Worm (Caenorhabditis elegans) whole organism, young adult: ENCODE results near the gene R07E5.19.
"Not testable (repeated sequence)": the region's sequence is repeated elsewhere in the genome, so short reads cannot be mapped to it uniquely, and the experiment has no call there.

Experiments
- B0261.1 ChIP-seq: sonication (generic microtip); optimal IDR thresholded peaks from 2 replicates; lab custom pipeline; 2016; ENCODE audit warnings: mild to moderate bottlenecking, missing genetic modification characterization, moderate library complexity, missing compliant biosample characterization
- C06A6.2 ChIP-seq: fragments of 200-800 bp; sonication (Bioruptor generic); conservative IDR thresholded peaks from 2 replicates; pipeline ENCODE4 v1.3.6; 2022; ENCODE audit warnings: missing genetic modification characterization, missing compliant biosample characterization
- C17E4.6 ChIP-seq: fragments of 200-800 bp; sonication (Bioruptor generic); IDR thresholded peaks from 2 replicates; pipeline ENCODE4 v1.3.6; 2022; ENCODE audit warnings: missing genetic modification reagents, missing genetic modification characterization, missing compliant biosample characterization
- D2030.7 ChIP-seq: fragments of 200-800 bp; sonication (Bioruptor generic); IDR thresholded peaks from 2 replicates; pipeline ENCODE4 v1.3.6; 2022; ENCODE audit warnings: missing genetic modification reagents, missing genetic modification characterization, missing compliant biosample characterization
- F23B12.7 ChIP-seq: sonication (generic microtip); optimal IDR thresholded peaks from 2 replicates; lab custom pipeline; 2017; ENCODE audit warnings: missing genetic modification characterization, mild to moderate bottlenecking, missing compliant biosample characterization, antibody characterized with exemption, moderate library complexity; ENCODE audit not compliant: insufficient read depth
- F33H1.4 ChIP-seq: fragments of 200-800 bp; sonication (Bioruptor generic); IDR thresholded peaks from 2 replicates; pipeline ENCODE4 v1.3.6; 2022; ENCODE audit warnings: missing genetic modification reagents, missing genetic modification characterization, missing compliant biosample characterization
- K12H6.12 ChIP-seq: fragments of 200-800 bp; sonication (Bioruptor generic); optimal IDR thresholded peaks from 2 replicates; lab custom pipeline; 2018; ENCODE audit warnings: mild to moderate bottlenecking, missing genetic modification characterization, missing compliant biosample characterization
- Y56A3A.18 ChIP-seq: fragments of 200-800 bp; sonication (Bioruptor generic); IDR thresholded peaks from 2 replicates; pipeline ENCODE4 v1.3.6; 2022; ENCODE audit warnings: missing genetic modification reagents, missing genetic modification characterization, missing compliant biosample characterization
- ZK185.1 ChIP-seq: sonication (generic microtip); optimal IDR thresholded peaks from 2 replicates; lab custom pipeline; 2016; ENCODE audit warnings: mild to moderate bottlenecking, missing genetic modification characterization, missing compliant biosample characterization; ENCODE audit not compliant: poor library complexity, severe bottlenecking
- atf-7 ChIP-seq: sonication (generic microtip); optimal IDR thresholded peaks from 2 replicates; lab custom pipeline; 2017; ENCODE audit warnings: mild to moderate bottlenecking, missing genetic modification characterization, missing compliant biosample characterization
- attf-5 ChIP-seq: fragments of 200-800 bp; sonication (Bioruptor generic); optimal IDR thresholded peaks from 2 replicates; lab custom pipeline; 2018; ENCODE audit warnings: mild to moderate bottlenecking, missing genetic modification characterization, missing compliant biosample characterization
- attf-6 ChIP-seq: fragments of 200-800 bp; sonication (Bioruptor generic); IDR thresholded peaks from 2 replicates; pipeline ENCODE4 v1.3.6; 2022; ENCODE audit warnings: missing genetic modification reagents, missing genetic modification characterization, missing compliant biosample characterization
- cebp-2 ChIP-seq: fragments of 200-800 bp; sonication (Bioruptor generic); IDR thresholded peaks from 2 replicates; pipeline ENCODE4 v1.3.6; 2022; ENCODE audit warnings: missing genetic modification characterization, missing compliant biosample characterization
- ceh-91 ChIP-seq: fragments of 200-800 bp; sonication (Bioruptor generic); IDR thresholded peaks from 2 replicates; pipeline ENCODE4 v1.3.6; 2022; ENCODE audit warnings: missing genetic modification reagents, missing genetic modification characterization, missing compliant biosample characterization
- die-1 ChIP-seq: sonication (generic microtip); optimal IDR thresholded peaks from 2 replicates; lab custom pipeline; 2016; ENCODE audit warnings: missing genotype, mild to moderate bottlenecking, missing genetic modification characterization, missing compliant biosample characterization
- dox-1 ChIP-seq: fragments of 200-800 bp; sonication (Bioruptor generic); IDR thresholded peaks from 2 replicates; pipeline ENCODE4 v1.3.6; 2022; ENCODE audit warnings: missing genetic modification reagents, missing genetic modification characterization, missing compliant biosample characterization
- egl-44 ChIP-seq: fragments of 200-800 bp; sonication (Bioruptor generic); IDR thresholded peaks from 2 replicates; pipeline ENCODE4 v1.3.6; 2022; ENCODE audit warnings: missing genetic modification reagents, missing genetic modification characterization, missing compliant biosample characterization
- egrh-3 ChIP-seq: fragments of 200-800 bp; sonication (Bioruptor generic); IDR thresholded peaks from 2 replicates; pipeline ENCODE4 v1.3.6; 2022; ENCODE audit warnings: missing genetic modification reagents, missing genetic modification characterization, missing compliant biosample characterization
- ekl-4 ChIP-seq: fragments of 200-800 bp; sonication (Bioruptor generic); IDR thresholded peaks from 2 replicates; pipeline ENCODE4 v1.3.6; 2022; ENCODE audit warnings: missing genetic modification reagents, missing genetic modification characterization, missing compliant biosample characterization
- fkh-3 ChIP-seq: sonication (generic microtip); optimal IDR thresholded peaks from 2 replicates; lab custom pipeline; 2016; ENCODE audit warnings: mild to moderate bottlenecking, missing genetic modification characterization, missing compliant biosample characterization
- him-1 ChIP-seq: sonication (generic microtip); optimal IDR thresholded peaks from 2 replicates; lab custom pipeline; 2016; ENCODE audit warnings: missing genotype, missing genetic modification reagents, missing genetic modification characterization, missing compliant biosample characterization
- hmg-1.2 ChIP-seq: fragments of 200-800 bp; sonication (Bioruptor generic); IDR thresholded peaks from 2 replicates; pipeline ENCODE4 v1.3.6; 2022; ENCODE audit warnings: missing genetic modification reagents, missing genetic modification characterization, missing compliant biosample characterization
- let-607 ChIP-seq, 2 experiments: fragments of 200-800 bp in 1 of 2; sonication (Bioruptor generic) in 1 of 2; sonication (generic microtip) in 1 of 2; optimal IDR thresholded peaks; 2 replicates each; lab custom pipeline; 2016 to 2018; ENCODE audit warnings: mild to moderate bottlenecking in 2 of 2, missing compliant biosample characterization in 2 of 2, missing genetic modification characterization in 2 of 2, moderate library complexity in 2 of 2, missing genotype in 1 of 2
- lin-26 ChIP-seq: fragments of 200-800 bp; sonication (Bioruptor generic); IDR thresholded peaks from 2 replicates; pipeline ENCODE4 v1.3.6; 2022; ENCODE audit warnings: missing genetic modification reagents, missing genetic modification characterization, missing compliant biosample characterization
- lin-40 ChIP-seq: sonication (generic microtip); optimal IDR thresholded peaks from 2 replicates; lab custom pipeline; 2016; ENCODE audit warnings: missing genetic modification characterization, mild to moderate bottlenecking, missing compliant biosample characterization, missing genotype, missing genetic modification reagents
- lsl-1 ChIP-seq: fragments of 200-800 bp; sonication (Bioruptor generic); optimal IDR thresholded peaks from 2 replicates; lab custom pipeline; 2018; ENCODE audit warnings: mild to moderate bottlenecking, missing genetic modification characterization, moderate library complexity, missing compliant biosample characterization
- madf-6 ChIP-seq: fragments of 200-800 bp; sonication (Bioruptor generic); IDR thresholded peaks from 2 replicates; pipeline ENCODE4 v1.3.6; 2022; ENCODE audit warnings: missing genetic modification reagents, missing genetic modification characterization, missing compliant biosample characterization
- madf-8 ChIP-seq: fragments of 200-800 bp; sonication (Bioruptor generic); conservative IDR thresholded peaks from 2 replicates; pipeline ENCODE4 v1.3.6; 2022; ENCODE audit warnings: missing genetic modification reagents, missing genetic modification characterization, missing compliant biosample characterization
- mcd-1 ChIP-seq: fragments of 200-800 bp; sonication (Bioruptor generic); IDR thresholded peaks from 2 replicates; pipeline ENCODE4 v1.3.6; 2022; ENCODE audit warnings: missing genetic modification reagents, missing genetic modification characterization, missing compliant biosample characterization
- mel-28 ChIP-seq: sonication (generic microtip); optimal IDR thresholded peaks from 2 replicates; lab custom pipeline; 2016; ENCODE audit warnings: borderline replicate concordance, mild to moderate bottlenecking, missing genetic modification characterization, missing compliant biosample characterization
- nfyb-1 ChIP-seq: fragments of 200-800 bp; sonication (Bioruptor generic); IDR thresholded peaks from 2 replicates; pipeline ENCODE4 v1.3.6; 2022; ENCODE audit warnings: missing genetic modification reagents, missing genetic modification characterization, missing compliant biosample characterization
- nhr-80 ChIP-seq: sonication (generic microtip); optimal IDR thresholded peaks from 2 replicates; lab custom pipeline; 2016; ENCODE audit warnings: missing genetic modification characterization, missing compliant biosample characterization
- nhr-90 ChIP-seq: sonication (generic microtip); optimal IDR thresholded peaks from 2 replicates; lab custom pipeline; 2016; ENCODE audit warnings: missing genotype, mild to moderate bottlenecking, missing genetic modification characterization, missing compliant biosample characterization
- rcor-1 ChIP-seq: fragments of 200-800 bp; sonication (Bioruptor generic); IDR thresholded peaks from 2 replicates; pipeline ENCODE4 v1.3.6; 2022; ENCODE audit warnings: missing genetic modification reagents, missing genetic modification characterization, missing compliant biosample characterization
- rpc-1 ChIP-seq, 2 experiments: fragments of 150-350 bp in 1 of 2; sonication (generic microtip) in 1 of 2; optimal IDR thresholded peaks; 2 replicates each; lab custom pipeline; 2014 to 2018; ENCODE audit warnings: missing biosample characterization in 1 of 2, missing genetic modification characterization in 1 of 2, missing genetic modification reagents in 1 of 2, missing genotype in 1 of 2
- snpc-4 ChIP-seq, 5 experiments: fragments of 150-350 bp in 1 of 5; sonication (generic microtip) in 4 of 5; optimal IDR thresholded peaks; 2 replicates each; lab custom pipeline; 2014 to 2018; ENCODE audit warnings: missing genetic modification characterization in 5 of 5, missing biosample characterization in 3 of 5, antibody characterized with exemption in 2 of 5, mild to moderate bottlenecking in 2 of 5, missing compliant biosample characterization in 2 of 5, missing genotype in 2 of 5, moderate library complexity in 2 of 5, missing genetic modification reagents in 1 of 5
- somi-1 ChIP-seq: fragments of 200-800 bp; sonication (Bioruptor generic); optimal IDR thresholded peaks from 2 replicates; lab custom pipeline; 2018; ENCODE audit warnings: mild to moderate bottlenecking, missing genetic modification characterization, missing compliant biosample characterization
- sptf-2 ChIP-seq: fragments of 200-800 bp; sonication (Bioruptor generic); optimal IDR thresholded peaks from 2 replicates; lab custom pipeline; 2018; ENCODE audit warnings: mild to moderate bottlenecking, missing genetic modification characterization, missing compliant biosample characterization
- tbp1 ChIP-seq: fragments of 200-800 bp; sonication (Bioruptor generic); optimal IDR thresholded peaks from 2 replicates; lab custom pipeline; 2018; ENCODE audit warnings: mild to moderate bottlenecking, missing genetic modification characterization, missing compliant biosample characterization
- tlf-1 ChIP-seq: fragments of 200-800 bp; sonication (Bioruptor generic); optimal IDR thresholded peaks from 2 replicates; lab custom pipeline; 2018; ENCODE audit warnings: mild to moderate bottlenecking, missing genetic modification characterization, missing compliant biosample characterization
- ztf-18 ChIP-seq: sonication (generic microtip); optimal IDR thresholded peaks from 2 replicates; lab custom pipeline; 2016; ENCODE audit warnings: missing genotype, mild to moderate bottlenecking, missing genetic modification characterization, missing compliant biosample characterization
- ztf-25 ChIP-seq: fragments of 200-800 bp; sonication (Bioruptor generic); IDR thresholded peaks from 2 replicates; pipeline ENCODE4 v1.3.6; 2022; ENCODE audit warnings: missing genetic modification reagents, missing genetic modification characterization, missing compliant biosample characterization
- ztf-26 ChIP-seq: sonication (generic microtip); optimal IDR thresholded peaks from 2 replicates; lab custom pipeline; 2017; ENCODE audit warnings: missing genetic modification characterization, missing compliant biosample characterization
- ztf-28 ChIP-seq: fragments of 200-800 bp; sonication (Bioruptor generic); IDR thresholded peaks from 2 replicates; pipeline ENCODE4 v1.3.6; 2022; ENCODE audit warnings: missing genetic modification reagents, missing genetic modification characterization, missing compliant biosample characterization

The R07E5.19 gene

ce11 chrIII:4370585-4370984 lies 47.3 kb downstream of the R07E5.19 start, which contains the start of gene ckb-3:
Gene ckb-3 (plus strand): TSS chrIII:4370885.
- TF ChIP-seq F33H1.4 (GFP tag; lab: Robert Waterston, UW) (no peak), ceh-91 (GFP tag; lab: Robert Waterston, UW) (no peak), tlf-1 (GFP tag; lab: Kevin White, UChicago) (no peak), sptf-2 (GFP tag; lab: Kevin White, UChicago) (no peak)

DNA sequence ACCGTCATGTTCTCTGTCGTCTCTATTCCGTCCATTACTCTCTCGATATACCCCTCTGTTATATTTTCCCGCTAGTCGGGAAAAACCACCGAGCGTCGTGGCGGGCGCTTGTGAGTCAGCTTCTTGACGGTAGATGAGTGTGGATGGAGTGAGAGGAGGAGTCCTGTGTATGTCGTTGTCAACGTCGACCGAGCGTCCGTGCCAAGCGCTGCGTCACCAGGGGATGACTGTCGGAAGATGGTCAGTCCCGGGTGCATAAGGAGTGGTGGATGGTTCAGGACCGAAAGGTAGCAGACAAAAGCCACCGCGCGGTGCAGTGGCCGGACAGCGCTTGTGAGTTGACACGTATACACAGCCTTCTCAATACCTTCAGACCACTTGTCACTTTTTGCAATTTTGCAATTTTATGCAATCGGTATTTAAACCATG lies 48.5 kb downstream of the R07E5.19 start:
- TF ChIP-seq C06A6.2 (GFP tag; lab: Robert Waterston, UW) (peak; percentile 50; the same call in 1 of the 2 replicates), ZK185.1 (peak; percentile 77), nhr-90 (tag; lab: Kevin White, UChicago) (peak; percentile 40), let-607 (tag; optimal IDR thresholded peaks at IDR 0.05; lab: Kevin White, UChicago) (peak in 1 of 2 experiments; percentile 45), lsl-1 (peak; percentile 30), egrh-3 (peak; percentile 78), nhr-80 (peak; percentile 60), ztf-28 (0 out of 2 replicates have a peak, but pooled peaks have one; percentile 40), hmg-1.2 (GFP tag; lab: Robert Waterston, UW) (peak; percentile 85), F23B12.7 (tag; lab: Kevin White, UChicago) (peak; percentile 47), D2030.7 (GFP tag; lab: Robert Waterston, UW) (peak; percentile 85), C17E4.6 (GFP tag; lab: Robert Waterston, UW) (peak; percentile 67; the same call in 1 of the 2 replicates), tbp1 (GFP tag; lab: Kevin White, UChicago) (peak; percentile 79), fkh-3 (peak; percentile 55), ekl-4 (GFP tag; lab: Robert Waterston, UW) (peak; percentile 64; the same call in 1 of the 2 replicates), mcd-1 (GFP tag; lab: Robert Waterston, UW) (peak; percentile 80), rcor-1 (GFP tag; lab: Robert Waterston, UW) (peak; percentile 85), B0261.1 (peak; percentile 71), ztf-25 (peak; percentile 48; the same call in 1 of the 2 replicates), nfyb-1 (GFP tag; lab: Robert Waterston, UW) (peak; percentile 84), him-1 (tag; lab: Kevin White, UChicago) (peak; percentile 6), dox-1 (peak; percentile 94), Y56A3A.18 (peak; percentile 62; the same call in 1 of the 2 replicates), cebp-2 (0 out of 2 replicates have a peak, but pooled peaks have one; percentile 7), ztf-26 (tag; lab: Kevin White, UChicago) (peak; percentile 56), die-1 (tag; lab: Kevin White, UChicago) (peak; percentile 39), somi-1 (GFP tag; lab: Kevin White, UChicago) (peak; percentile 45), egl-44 (peak; percentile 76), lin-40 (peak; percentile 73), attf-6 (GFP tag; lab: Robert Waterston, UW) (0 out of 2 replicates have a peak, but pooled peaks have one; percentile 50), madf-6 (GFP tag; lab: Robert Waterston, UW) (peak; percentile 72; the same call in 1 of the 2 replicates), ztf-18 (tag; lab: Kevin White, UChicago) (peak; percentile 65), rpc-1 (optimal IDR thresholded peaks at IDR 0.05; lab: Kevin White, UChicago) (peak; percentile 69), rpc-1 (tag; optimal IDR thresholded peaks at IDR 0.05; lab: Kevin White, UChicago) (peak; percentile 66), ceh-91 (GFP tag; lab: Robert Waterston, UW) (0 out of 2 replicates have a peak, but pooled peaks have one; percentile 39), mel-28 (tag; lab: Kevin White, UChicago) (peak; percentile 33), lin-26 (GFP tag; lab: Robert Waterston, UW) (peak; percentile 86), attf-5 (GFP tag; lab: Kevin White, UChicago) (peak; percentile 58), atf-7 (peak; percentile 24), snpc-4 (tag; optimal IDR thresholded peaks at IDR 0.05; lab: Kevin White, UChicago) (peak in 2 of 4 experiments; percentile 44 to 65), madf-8 (GFP tag; lab: Robert Waterston, UW) (peak; percentile 29; the same call in 1 of the 2 replicates), K12H6.12 (tag; lab: Kevin White, UChicago) (peak; percentile 80)
- TF ChIP-seq snpc-4 (GFP tag; optimal IDR thresholded peaks at IDR 0.05; lab: Kevin White, UChicago), result not testable (repeated sequence)
